Fruit fly (Drosophila melanogaster) whole organism, wandering third instar larva: Measurements from ENCODE around the gene Rpn12R.

Experiments used
- Abd-B ChIP-seq: fragments of >200 bp; optimal IDR thresholded peaks from 2 replicates; lab custom pipeline; 2017; ENCODE audit warnings: missing biosample characterization, missing genetic modification characterization
- HLH106 ChIP-seq: fragments of 200-800 bp; optimal IDR thresholded peaks from 3 replicates; lab custom pipeline; 2019; ENCODE audit warnings: missing biosample characterization, mild to moderate bottlenecking, missing genetic modification characterization, moderate library complexity
- Hr78 ChIP-seq: fragments of >200 bp; optimal IDR thresholded peaks from 2 replicates; lab custom pipeline; 2017; ENCODE audit warnings: missing biosample characterization, missing genetic modification characterization
- Mio ChIP-seq: sonication (Bioruptor generic); optimal IDR thresholded peaks from 2 replicates; lab custom pipeline; 2016; ENCODE audit warnings: missing biosample characterization, missing genetic modification characterization
- N ChIP-seq: fragments of >200 bp; optimal IDR thresholded peaks from 2 replicates; lab custom pipeline; 2018; ENCODE audit warnings: missing biosample characterization, missing external identifiers, missing genetic modification characterization
- Sp1 ChIP-seq: fragments of 200-800 bp; sonication (Bioruptor generic); optimal IDR thresholded peaks from 3 replicates; lab custom pipeline; 2019; ENCODE audit warnings: missing biosample characterization, mild to moderate bottlenecking, missing genetic modification characterization, moderate library complexity
- dmrt93B ChIP-seq: fragments of 200-800 bp; sonication (Bioruptor generic); optimal IDR thresholded peaks from 2 replicates; lab custom pipeline; 2018; ENCODE audit warnings: missing biosample characterization, mild to moderate bottlenecking, missing genetic modification characterization
- pan ChIP-seq: fragments of >200 bp; optimal IDR thresholded peaks from 2 replicates; lab custom pipeline; 2017
- psq ChIP-seq: fragments of 200-800 bp; sonication (Bioruptor generic); optimal IDR thresholded peaks from 3 replicates; lab custom pipeline; 2017; ENCODE audit warnings: missing biosample characterization, mild to moderate bottlenecking, missing genetic modification characterization, moderate library complexity

dm6 chr3L:15050109-15050508 is 7.7 kb upstream of the Rpn12R start, which contains the start of gene CG18581:
- no peak for TF ChIP-seq pan (lab: Kevin White, UChicago)
- TF ChIP-seq N (GFP tag; lab: Kevin White, UChicago): no peak
- no peak for TF ChIP-seq Mio (GFP tag; lab: Kevin White, UChicago)
- TF ChIP-seq Abd-B (GFP tag; lab: Kevin White, UChicago): no peak
- TF ChIP-seq psq (GFP tag; lab: Kevin White, UChicago): no peak
- TF ChIP-seq Sp1 (GFP tag; lab: Kevin White, UChicago): no peak
- no peak for TF ChIP-seq dmrt93B (GFP tag; lab: Kevin White, UChicago)
- TF ChIP-seq Hr78: no peak
- no peak for TF ChIP-seq HLH106
